Worm (Caenorhabditis elegans) whole organism, young adult: Measurements from ENCODE around the gene egl-13.

Experiments
- B0035.1 ChIP-seq: sonication (generic microtip); optimal IDR thresholded peaks from 2 replicates; lab custom pipeline; 2016; ENCODE audit warnings: missing genetic modification characterization, mild to moderate bottlenecking, missing compliant biosample characterization, missing genotype, missing genetic modification reagents
- D2030.7 ChIP-seq: fragments of 200-800 bp; sonication (Bioruptor generic); IDR thresholded peaks from 2 replicates; pipeline ENCODE4 v1.3.6; 2022; ENCODE audit warnings: missing genetic modification reagents, missing genetic modification characterization, missing compliant biosample characterization
- F10E7.11 ChIP-seq: sonication (generic microtip); optimal IDR thresholded peaks from 2 replicates; lab custom pipeline; 2017; ENCODE audit warnings: mild to moderate bottlenecking, missing genetic modification characterization, moderate library complexity, missing compliant biosample characterization
- F22D6.2 ChIP-seq: sonication (generic microtip); optimal IDR thresholded peaks from 2 replicates; lab custom pipeline; 2016; ENCODE audit warnings: mild to moderate bottlenecking, missing genetic modification characterization, missing compliant biosample characterization
- F23B12.7 ChIP-seq: sonication (generic microtip); optimal IDR thresholded peaks from 2 replicates; lab custom pipeline; 2017; ENCODE audit warnings: missing genetic modification characterization, mild to moderate bottlenecking, missing compliant biosample characterization, antibody characterized with exemption, moderate library complexity; ENCODE audit not compliant: insufficient read depth
- F39B2.1 ChIP-seq: fragments of 200-800 bp; sonication (Bioruptor generic); IDR thresholded peaks from 2 replicates; pipeline ENCODE4 v1.3.6; 2022; ENCODE audit warnings: missing genetic modification reagents, missing genetic modification characterization, missing compliant biosample characterization
- F49E8.2 ChIP-seq: sonication (generic microtip); optimal IDR thresholded peaks from 3 replicates; lab custom pipeline; 2017; ENCODE audit warnings: missing genetic modification characterization, mild to moderate bottlenecking, missing compliant biosample characterization, antibody characterized with exemption, moderate library complexity; ENCODE audit not compliant: insufficient read depth
- K12H6.12 ChIP-seq: fragments of 200-800 bp; sonication (Bioruptor generic); optimal IDR thresholded peaks from 2 replicates; lab custom pipeline; 2018; ENCODE audit warnings: mild to moderate bottlenecking, missing genetic modification characterization, missing compliant biosample characterization
- Y53F4B.3 ChIP-seq: fragments of 200-800 bp; sonication (Bioruptor generic); IDR thresholded peaks from 2 replicates; pipeline ENCODE4 v1.3.6; 2022; ENCODE audit warnings: missing genetic modification reagents, missing genetic modification characterization, missing compliant biosample characterization
- atf-7 ChIP-seq: sonication (generic microtip); optimal IDR thresholded peaks from 2 replicates; lab custom pipeline; 2017; ENCODE audit warnings: mild to moderate bottlenecking, missing genetic modification characterization, missing compliant biosample characterization
- athp-1 ChIP-seq: sonication (generic microtip); optimal IDR thresholded peaks from 2 replicates; lab custom pipeline; 2017; ENCODE audit warnings: mild to moderate bottlenecking, missing genetic modification characterization, missing compliant biosample characterization
- cebp-1 ChIP-seq, 2 experiments: fragments of 200-800 bp in 1 of 2; sonication (Bioruptor generic) in 1 of 2; sonication (generic microtip) in 1 of 2; IDR thresholded peaks in 1 of 2; optimal IDR thresholded peaks in 1 of 2; 2 replicates each; pipeline versions ENCODE4 v1.3.6 to Lab custom; 2017 to 2022; ENCODE audit warnings: missing compliant biosample characterization in 2 of 2, missing genetic modification characterization in 2 of 2, mild to moderate bottlenecking in 1 of 2, missing genetic modification reagents in 1 of 2, moderate library complexity in 1 of 2
- cebp-2 ChIP-seq: fragments of 200-800 bp; sonication (Bioruptor generic); IDR thresholded peaks from 2 replicates; pipeline ENCODE4 v1.3.6; 2022; ENCODE audit warnings: missing genetic modification characterization, missing compliant biosample characterization
- ceh-100 ChIP-seq: fragments of 200-800 bp; sonication (Bioruptor generic); IDR thresholded peaks from 2 replicates; pipeline ENCODE4 v1.3.6; 2022; ENCODE audit warnings: missing genetic modification reagents, missing genetic modification characterization, missing compliant biosample characterization
- ceh-27 ChIP-seq: fragments of 200-800 bp; sonication (Bioruptor generic); optimal IDR thresholded peaks from 2 replicates; lab custom pipeline; 2018; ENCODE audit warnings: mild to moderate bottlenecking, missing genetic modification characterization, moderate library complexity, missing compliant biosample characterization
- ceh-79 ChIP-seq: sonication (generic microtip); optimal IDR thresholded peaks from 2 replicates; lab custom pipeline; 2017; ENCODE audit warnings: mild to moderate bottlenecking, missing genetic modification characterization, missing compliant biosample characterization
- egl-44 ChIP-seq: fragments of 200-800 bp; sonication (Bioruptor generic); IDR thresholded peaks from 2 replicates; pipeline ENCODE4 v1.3.6; 2022; ENCODE audit warnings: missing genetic modification reagents, missing genetic modification characterization, missing compliant biosample characterization
- egrh-3 ChIP-seq: fragments of 200-800 bp; sonication (Bioruptor generic); IDR thresholded peaks from 2 replicates; pipeline ENCODE4 v1.3.6; 2022; ENCODE audit warnings: missing genetic modification reagents, missing genetic modification characterization, missing compliant biosample characterization
- ets-4 ChIP-seq: fragments of 200-800 bp; sonication (Bioruptor generic); optimal IDR thresholded peaks from 2 replicates; lab custom pipeline; 2018; ENCODE audit warnings: mild to moderate bottlenecking, missing genetic modification characterization, missing compliant biosample characterization
- gei-17 ChIP-seq: fragments of 200-800 bp; sonication (Bioruptor generic); optimal IDR thresholded peaks from 2 replicates; lab custom pipeline; 2018; ENCODE audit warnings: mild to moderate bottlenecking, missing genetic modification characterization, missing compliant biosample characterization
- him-1 ChIP-seq: sonication (generic microtip); optimal IDR thresholded peaks from 2 replicates; lab custom pipeline; 2016; ENCODE audit warnings: missing genotype, missing genetic modification reagents, missing genetic modification characterization, missing compliant biosample characterization
- hmg-1.2 ChIP-seq: fragments of 200-800 bp; sonication (Bioruptor generic); IDR thresholded peaks from 2 replicates; pipeline ENCODE4 v1.3.6; 2022; ENCODE audit warnings: missing genetic modification reagents, missing genetic modification characterization, missing compliant biosample characterization
- hrde-1 ChIP-seq: sonication (generic microtip); optimal IDR thresholded peaks from 2 replicates; lab custom pipeline; 2016; ENCODE audit warnings: missing genetic modification characterization, mild to moderate bottlenecking, missing compliant biosample characterization, moderate library complexity, missing genotype, missing genetic modification reagents, borderline replicate concordance
- hsf-1 ChIP-seq: fragments of 200-800 bp; sonication (Bioruptor generic); IDR thresholded peaks from 2 replicates; pipeline ENCODE4 v1.3.6; 2022; ENCODE audit warnings: missing genetic modification reagents, missing genetic modification characterization, missing compliant biosample characterization
- let-526 ChIP-seq: fragments of 200-800 bp; sonication (Bioruptor generic); IDR thresholded peaks from 2 replicates; pipeline ENCODE4 v1.3.6; 2022; ENCODE audit warnings: missing genetic modification reagents, missing genetic modification characterization, missing compliant biosample characterization
- let-607 ChIP-seq, 2 experiments: fragments of 200-800 bp in 1 of 2; sonication (Bioruptor generic) in 1 of 2; sonication (generic microtip) in 1 of 2; optimal IDR thresholded peaks; 2 replicates each; lab custom pipeline; 2016 to 2018; ENCODE audit warnings: mild to moderate bottlenecking in 2 of 2, missing compliant biosample characterization in 2 of 2, missing genetic modification characterization in 2 of 2, moderate library complexity in 2 of 2, missing genotype in 1 of 2
- madf-10 ChIP-seq: sonication (generic microtip); optimal IDR thresholded peaks from 2 replicates; lab custom pipeline; 2016; ENCODE audit warnings: mild to moderate bottlenecking, missing genetic modification characterization, missing compliant biosample characterization
- madf-6 ChIP-seq: fragments of 200-800 bp; sonication (Bioruptor generic); IDR thresholded peaks from 2 replicates; pipeline ENCODE4 v1.3.6; 2022; ENCODE audit warnings: missing genetic modification reagents, missing genetic modification characterization, missing compliant biosample characterization
- mel-28 ChIP-seq: sonication (generic microtip); optimal IDR thresholded peaks from 2 replicates; lab custom pipeline; 2016; ENCODE audit warnings: borderline replicate concordance, mild to moderate bottlenecking, missing genetic modification characterization, missing compliant biosample characterization
- mxl-1 ChIP-seq: sonication (generic microtip); optimal IDR thresholded peaks from 2 replicates; lab custom pipeline; 2016; ENCODE audit warnings: missing genetic modification characterization, missing compliant biosample characterization
- nfyb-1 ChIP-seq: fragments of 200-800 bp; sonication (Bioruptor generic); IDR thresholded peaks from 2 replicates; pipeline ENCODE4 v1.3.6; 2022; ENCODE audit warnings: missing genetic modification reagents, missing genetic modification characterization, missing compliant biosample characterization
- nhr-27 ChIP-seq: fragments of 200-800 bp; sonication (Bioruptor generic); optimal IDR thresholded peaks from 2 replicates; lab custom pipeline; 2018; ENCODE audit warnings: mild to moderate bottlenecking, missing genetic modification characterization, moderate library complexity, missing compliant biosample characterization
- nhr-80 ChIP-seq: sonication (generic microtip); optimal IDR thresholded peaks from 2 replicates; lab custom pipeline; 2016; ENCODE audit warnings: missing genetic modification characterization, missing compliant biosample characterization
- rec-8 ChIP-seq, 2 experiments: sonication (generic microtip); optimal IDR thresholded peaks; 2 replicates each; lab custom pipeline; 2016; ENCODE audit warnings: mild to moderate bottlenecking in 2 of 2, missing genetic modification characterization in 2 of 2, missing genetic modification reagents in 2 of 2, missing genotype in 2 of 2, missing biosample characterization in 1 of 2, missing compliant biosample characterization in 1 of 2, moderate library complexity in 1 of 2
- rpc-1 ChIP-seq, 2 experiments: fragments of 150-350 bp in 1 of 2; sonication (generic microtip) in 1 of 2; optimal IDR thresholded peaks; 2 replicates each; lab custom pipeline; 2014 to 2018; ENCODE audit warnings: missing biosample characterization in 1 of 2, missing genetic modification characterization in 1 of 2, missing genetic modification reagents in 1 of 2, missing genotype in 1 of 2
- sdz-38 ChIP-seq: sonication (generic microtip); optimal IDR thresholded peaks from 2 replicates; lab custom pipeline; 2016; ENCODE audit warnings: missing genotype, missing genetic modification characterization, missing compliant biosample characterization
- snpc-1.3 ChIP-seq: sonication (generic microtip); optimal IDR thresholded peaks from 2 replicates; lab custom pipeline; 2017; ENCODE audit warnings: missing genetic modification characterization, mild to moderate bottlenecking, missing compliant biosample characterization, antibody characterized with exemption, moderate library complexity, missing genotype, missing genetic modification reagents; ENCODE audit not compliant: insufficient read depth
- somi-1 ChIP-seq: fragments of 200-800 bp; sonication (Bioruptor generic); optimal IDR thresholded peaks from 2 replicates; lab custom pipeline; 2018; ENCODE audit warnings: mild to moderate bottlenecking, missing genetic modification characterization, missing compliant biosample characterization
- sptf-2 ChIP-seq: fragments of 200-800 bp; sonication (Bioruptor generic); optimal IDR thresholded peaks from 2 replicates; lab custom pipeline; 2018; ENCODE audit warnings: mild to moderate bottlenecking, missing genetic modification characterization, missing compliant biosample characterization
- unc-130 ChIP-seq: sonication (generic microtip); optimal IDR thresholded peaks from 2 replicates; lab custom pipeline; 2016; ENCODE audit warnings: missing genetic modification reagents, missing genetic modification characterization, missing compliant biosample characterization
- unc-62 ChIP-seq: fragments of 150-350 bp; optimal IDR thresholded peaks from 2 replicates; lab custom pipeline; 2014; ENCODE audit warnings: missing biosample characterization, missing genetic modification reagents, missing genetic modification characterization
- xnd-1 ChIP-seq: sonication (generic microtip); optimal IDR thresholded peaks from 2 replicates; lab custom pipeline; 2016; ENCODE audit warnings: missing genotype, missing genetic modification reagents, missing genetic modification characterization, missing compliant biosample characterization
- zfh-2 ChIP-seq: fragments of 200-800 bp; sonication (Bioruptor generic); conservative IDR thresholded peaks from 2 replicates; pipeline ENCODE4 v1.3.6; 2022; ENCODE audit warnings: missing genetic modification reagents, missing genetic modification characterization, missing compliant biosample characterization
- ztf-28 ChIP-seq: fragments of 200-800 bp; sonication (Bioruptor generic); IDR thresholded peaks from 2 replicates; pipeline ENCODE4 v1.3.6; 2022; ENCODE audit warnings: missing genetic modification reagents, missing genetic modification characterization, missing compliant biosample characterization
- ztf-3 ChIP-seq: fragments of 200-800 bp; sonication (Bioruptor generic); optimal IDR thresholded peaks from 2 replicates; lab custom pipeline; 2018; ENCODE audit warnings: mild to moderate bottlenecking, missing genetic modification characterization, missing compliant biosample characterization

Gene egl-13

DNA sequence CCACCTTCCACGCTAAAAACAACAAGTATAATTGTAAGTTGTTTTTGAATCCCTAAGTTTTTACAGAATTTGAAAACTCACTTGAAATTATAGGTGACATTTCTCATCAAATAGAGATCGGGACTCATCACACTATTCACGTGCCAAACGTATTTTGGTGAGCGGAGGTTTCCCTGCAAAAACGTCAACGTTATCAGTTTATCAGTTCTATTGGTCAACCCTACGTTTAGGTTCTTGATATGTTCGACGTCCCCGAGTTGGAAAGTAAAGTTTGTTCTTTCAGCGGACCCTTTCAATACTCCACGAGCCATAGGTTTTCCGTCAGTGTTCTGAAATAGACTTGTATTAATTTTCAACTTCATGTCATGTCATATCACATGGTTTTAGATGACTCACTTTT, 31.8 kb downstream of the egl-13 start:
- TF ChIP-seq unc-62 (peak; percentile 54), athp-1 (tag; lab: Kevin White, UChicago) (no peak), nhr-80 (tag; lab: Kevin White, UChicago) (peak; percentile 24)

DNA sequence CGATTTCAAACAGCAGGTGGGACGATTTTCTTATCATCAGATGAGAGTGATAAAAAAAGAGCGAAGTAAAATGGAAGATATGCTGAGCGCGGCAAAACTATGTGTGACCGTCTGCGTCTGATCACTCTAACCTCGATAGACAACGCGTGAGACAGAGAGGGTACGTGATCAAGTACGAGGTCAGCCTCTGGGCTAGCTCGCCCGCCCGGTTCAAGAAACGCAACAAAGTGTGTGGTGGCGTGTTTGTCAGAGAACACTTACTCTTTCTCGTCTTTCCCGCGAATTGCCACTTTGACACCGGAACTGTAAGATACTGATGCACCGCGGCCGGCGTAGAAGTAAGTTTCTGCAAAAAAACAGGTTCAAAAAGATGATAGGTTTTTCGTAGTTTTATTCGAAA, 32.6 kb downstream of the egl-13 start:
- TF ChIP-seq let-607 (tag; optimal IDR thresholded peaks at IDR 0.05; lab: Kevin White, UChicago) (peak in 1 of 2 experiments; percentile 26), rec-8 (tag; optimal IDR thresholded peaks at IDR 0.05; lab: Kevin White, UChicago) (no peak), unc-130 (GFP tag; lab: Kevin White, UChicago) (no peak), F23B12.7 (no peak), ceh-27 (GFP tag; lab: Kevin White, UChicago) (no peak), D2030.7 (GFP tag; lab: Robert Waterston, UW) (no peak), somi-1 (GFP tag; lab: Kevin White, UChicago) (peak; percentile 34), B0035.1 (tag; lab: Kevin White, UChicago) (no peak), egrh-3 (GFP tag; lab: Robert Waterston, UW) (no peak), sdz-38 (no peak), rpc-1 (optimal IDR thresholded peaks at IDR 0.05; lab: Kevin White, UChicago) (no peak), rpc-1 (tag; optimal IDR thresholded peaks at IDR 0.05; lab: Kevin White, UChicago) (no peak), cebp-1 (GFP tag; IDR thresholded peaks at IDR 0.05; lab: Robert Waterston, UW) (0 out of 2 replicates have a peak, but pooled peaks have one; percentile 21), cebp-1 (tag; optimal IDR thresholded peaks at IDR 0.05; lab: Kevin White, UChicago) (no peak), egl-44 (GFP tag; lab: Robert Waterston, UW) (peak; percentile 51; the same call in 1 of the 2 replicates), ztf-3 (GFP tag; lab: Kevin White, UChicago) (no peak), F22D6.2 (tag; lab: Kevin White, UChicago) (no peak), F39B2.1 (GFP tag; lab: Robert Waterston, UW) (no peak), F10E7.11 (tag; lab: Kevin White, UChicago) (no peak), madf-10 (tag; lab: Kevin White, UChicago) (no peak), hrde-1 (tag; lab: Kevin White, UChicago) (no peak), atf-7 (tag; lab: Kevin White, UChicago) (peak; percentile 43), Y53F4B.3 (GFP tag; lab: Robert Waterston, UW) (no peak), hsf-1 (no peak), snpc-1.3 (no peak), nfyb-1 (GFP tag; lab: Robert Waterston, UW) (no peak), mel-28 (no peak), mxl-1 (tag; lab: Kevin White, UChicago) (no peak), him-1 (tag; lab: Kevin White, UChicago) (no peak), ztf-28 (GFP tag; lab: Robert Waterston, UW) (no peak), madf-6 (GFP tag; lab: Robert Waterston, UW) (no peak), cebp-2 (GFP tag; lab: Robert Waterston, UW) (no peak), gei-17 (GFP tag; lab: Kevin White, UChicago) (no peak), xnd-1 (tag; lab: Kevin White, UChicago) (no peak), zfh-2 (GFP tag; lab: Robert Waterston, UW) (peak; percentile 64), ceh-79 (tag; lab: Kevin White, UChicago) (no peak), hmg-1.2 (GFP tag; lab: Robert Waterston, UW) (peak; percentile 22; the same call in 1 of the 2 replicates), ets-4 (GFP tag; lab: Kevin White, UChicago) (peak; percentile 75), ceh-100 (GFP tag; lab: Robert Waterston, UW) (no peak), F49E8.2 (no peak), K12H6.12 (no peak), sptf-2 (no peak), let-526 (GFP tag; lab: Robert Waterston, UW) (0 out of 2 replicates have a peak, but pooled peaks have one; percentile 11), nhr-27 (tag; lab: Kevin White, UChicago) (no peak)
